Worm (Caenorhabditis elegans): ENCODE measurements around the gene ttr-35.

- TF ChIP-seq tra-4 (tag; optimal IDR thresholded peaks at IDR 0.05) = no peak
- no peak for TF ChIP-seq aly-1 (tag; optimal IDR thresholded peaks at IDR 0.05)
- TF ChIP-seq ets-7 (tag; optimal IDR thresholded peaks at IDR 0.05) = no peak
- TF ChIP-seq flt-1 (GFP tag; IDR thresholded peaks at IDR 0.05) = no peak
- TF ChIP-seq ama-1 (optimal IDR thresholded peaks at IDR 0.05) = no peak
- no peak for TF ChIP-seq pes-1 (GFP tag; IDR thresholded peaks at IDR 0.05)
- TF ChIP-seq scrt-1 (GFP tag; IDR thresholded peaks at IDR 0.05) = no peak
- TF ChIP-seq hnd-1 (tag; optimal IDR thresholded peaks at IDR 0.05) = no peak
- TF ChIP-seq ceh-36 (tag; optimal IDR thresholded peaks at IDR 0.05) = no peak
- no peak for TF ChIP-seq sea-1 (GFP tag; conservative IDR thresholded peaks at IDR 0.05)
- no peak for TF ChIP-seq tbx-37 (GFP tag; conservative IDR thresholded peaks at IDR 0.05)
Measured at ce11 chrX:6505008-6505407, 7.1 kb upstream of the ttr-35 start, which contains the start of gene cdf-1.

Measured in whole organism, early embryonic.